Worm (Caenorhabditis elegans): ENCODE results near the gene gfl-1.
A peak's percentile ranks its signal among the peaks of the same experiment; 100 is the strongest.

Gene gfl-1

DNA sequence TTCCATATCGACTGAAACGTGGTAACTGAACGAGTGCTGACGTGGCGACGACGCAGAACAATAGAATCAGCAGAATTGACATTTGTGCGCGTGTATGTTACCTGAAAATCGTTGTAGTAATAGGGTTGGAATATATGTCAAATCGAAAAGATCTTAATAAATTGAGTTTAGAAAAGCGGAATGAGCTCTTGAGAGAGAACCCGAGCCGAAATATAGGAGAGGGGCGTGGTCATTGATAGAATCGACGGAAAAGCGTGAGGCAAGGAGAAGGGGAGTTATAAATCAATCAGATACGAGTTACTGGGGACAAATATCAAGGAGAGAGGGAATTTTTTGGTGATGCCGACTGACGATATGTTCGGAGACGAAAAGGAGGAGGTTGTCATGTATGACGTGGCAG, 10.4 kb upstream of the gfl-1 start, which contains the start of gene M04B2.6:
Gene M04B2.6, minus strand, starts transcription at position 101 of the 400 bp plus-strand sequence.
- TF ChIP-seq unc-62 (GFP tag; optimal IDR thresholded peaks at IDR 0.05) (no peak), snpc-4 (tag; optimal IDR thresholded peaks at IDR 0.05) (no peak), M03D4.4 (tag; optimal IDR thresholded peaks at IDR 0.05) (no peak), nhr-76 (tag; optimal IDR thresholded peaks at IDR 0.05) (no peak), unc-39 (tag; optimal IDR thresholded peaks at IDR 0.05) (no peak), elt-1 (tag; optimal IDR thresholded peaks at IDR 0.05; ENCODE audit: borderline replicate concordance, insufficient read depth) (no peak), nhr-28 (tag; optimal IDR thresholded peaks at IDR 0.05) (no peak), nhr-237 (tag; optimal IDR thresholded peaks at IDR 0.05) (no peak), ceh-83 (GFP tag; optimal IDR thresholded peaks at IDR 0.05) (no peak), sem-2 (GFP tag; optimal IDR thresholded peaks at IDR 0.05) (no peak), pha-4 (tag; optimal IDR thresholded peaks at IDR 0.05) (no peak), lsy-2 (tag; optimal IDR thresholded peaks at IDR 0.05) (no peak), zip-8 (tag; optimal IDR thresholded peaks at IDR 0.05) (no peak), mls-2 (tag; optimal IDR thresholded peaks at IDR 0.05) (no peak), drap-1 (GFP tag; optimal IDR thresholded peaks at IDR 0.05) (no peak), blmp-1 (tag; optimal IDR thresholded peaks at IDR 0.05) (no peak), bed-3 (GFP tag; optimal IDR thresholded peaks at IDR 0.05) (no peak), mep-1 (tag; optimal IDR thresholded peaks at IDR 0.05) (no peak), hlh-1 (tag; optimal IDR thresholded peaks at IDR 0.05) (no peak)

DNA sequence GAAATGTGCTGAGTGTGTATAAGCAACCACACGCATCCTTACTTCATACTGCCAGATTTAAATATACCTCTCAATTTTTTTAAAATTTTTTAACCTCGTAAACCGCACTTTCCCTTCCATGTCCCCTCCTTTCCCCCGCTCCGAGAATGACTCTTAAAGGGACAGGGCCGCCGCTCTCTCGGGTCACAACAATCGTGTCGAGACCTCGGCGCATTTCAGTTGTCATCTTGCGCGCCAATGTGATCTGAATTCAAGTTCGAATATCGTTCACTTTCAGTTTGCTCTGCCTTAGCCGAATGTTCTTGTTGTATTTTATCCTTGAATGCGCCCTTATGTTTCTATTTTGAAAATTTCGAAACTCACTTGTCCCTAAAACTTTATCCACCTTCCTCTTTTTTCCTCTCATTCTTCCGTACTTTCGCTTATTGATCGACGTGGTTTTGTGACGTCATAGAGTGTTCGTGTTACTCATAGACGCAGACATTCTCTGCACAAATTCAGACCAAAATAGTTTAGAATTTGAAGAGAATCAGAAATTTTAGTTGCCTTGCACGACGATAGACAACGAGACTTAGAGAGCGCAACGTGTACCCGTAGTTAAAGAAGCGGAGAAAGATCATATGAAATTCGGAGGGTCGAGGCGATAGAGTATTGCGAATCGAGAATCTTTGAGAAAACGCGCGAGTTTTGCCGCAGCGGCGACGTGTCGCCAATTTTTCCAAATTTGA, 1.3 kb downstream of the gfl-1 start:
- peak; percentile 51 for TF ChIP-seq zip-8 (tag; optimal IDR thresholded peaks at IDR 0.05)
- TF ChIP-seq lsy-2 (tag; optimal IDR thresholded peaks at IDR 0.05), result peak; percentile 16
- TF ChIP-seq pha-4 (tag; optimal IDR thresholded peaks at IDR 0.05), result peak; percentile 25
- peak; percentile 29 for TF ChIP-seq unc-120 (tag; optimal IDR thresholded peaks at IDR 0.05; ENCODE audit: poor library complexity, severe bottlenecking)
- TF ChIP-seq nhr-237 (tag; optimal IDR thresholded peaks at IDR 0.05), result peak; percentile 79
- no peak for TF ChIP-seq sem-2 (GFP tag; optimal IDR thresholded peaks at IDR 0.05)
- TF ChIP-seq ces-1 (GFP tag; optimal IDR thresholded peaks at IDR 0.05), result peak; percentile 72
- peak; percentile 4 for TF ChIP-seq unc-62 (GFP tag; optimal IDR thresholded peaks at IDR 0.05)
- no peak for TF ChIP-seq mab-5 (tag; optimal IDR thresholded peaks at IDR 0.05)
- no peak for TF ChIP-seq lin-13 (tag; optimal IDR thresholded peaks at IDR 0.05)
- TF ChIP-seq blmp-1 (tag; optimal IDR thresholded peaks at IDR 0.05), result peak; percentile 71

DNA sequence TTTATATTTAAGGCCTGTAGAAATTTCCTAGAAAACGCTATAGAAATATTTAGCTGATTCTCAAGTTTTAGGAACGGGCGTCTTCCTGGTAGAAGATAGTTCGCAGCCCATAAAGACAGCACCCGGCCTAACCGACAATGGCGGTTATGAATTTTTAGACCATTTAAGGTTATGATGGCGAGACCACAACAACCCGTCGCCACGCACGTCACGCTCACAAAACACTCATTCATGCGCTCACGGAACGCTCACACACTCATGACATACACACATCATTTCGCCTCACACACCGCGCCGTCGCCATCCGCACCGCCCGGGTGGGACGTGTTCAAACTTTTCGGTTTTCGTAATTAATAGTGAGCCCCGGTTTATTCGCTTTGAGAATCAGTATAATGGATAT, 2.6 kb downstream of the gfl-1 start:
- TF ChIP-seq ztf-11 (tag; optimal IDR thresholded peaks at IDR 0.05) (no peak), drap-1 (GFP tag; optimal IDR thresholded peaks at IDR 0.05) (no peak)

DNA sequence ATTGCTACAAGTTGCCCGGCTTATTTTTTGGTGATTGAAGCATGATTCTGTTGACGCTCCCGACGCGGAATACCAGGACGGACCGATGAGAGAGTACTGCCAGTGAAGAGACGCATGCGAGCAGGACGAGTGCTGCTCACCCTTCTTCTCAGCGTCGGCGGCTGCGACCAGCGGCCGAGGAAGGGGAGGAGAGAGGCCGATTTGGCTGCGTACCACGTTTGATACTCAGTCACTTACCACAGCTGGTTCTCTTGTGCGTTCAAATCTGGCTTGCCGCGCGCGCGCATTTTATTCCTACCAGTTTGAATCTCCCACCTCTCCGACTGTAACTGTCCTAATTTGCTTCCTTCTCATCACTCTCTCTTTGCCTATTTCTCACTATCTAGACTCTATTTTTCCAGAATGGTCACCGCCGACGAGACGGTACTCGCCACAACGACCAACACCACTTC, 3.2 kb downstream of the gfl-1 start, which contains the start of gene mep-1:
Gene mep-1, plus strand, starts transcription at position 402 of the 452 bp plus-strand sequence.
- TF ChIP-seq unc-39 (tag; optimal IDR thresholded peaks at IDR 0.05) (no peak), bed-3 (GFP tag; optimal IDR thresholded peaks at IDR 0.05) (no peak), nhr-237 (tag; optimal IDR thresholded peaks at IDR 0.05) (no peak), nhr-12 (tag; optimal IDR thresholded peaks at IDR 0.05) (no peak), nhr-2 (tag; optimal IDR thresholded peaks at IDR 0.05) (no peak), snpc-4 (tag; optimal IDR thresholded peaks at IDR 0.05) (no peak), sem-2 (GFP tag; optimal IDR thresholded peaks at IDR 0.05) (no peak), nhr-28 (tag; optimal IDR thresholded peaks at IDR 0.05) (no peak), flh-1 (GFP tag; optimal IDR thresholded peaks at IDR 0.05) (no peak), cnd-1 (tag; optimal IDR thresholded peaks at IDR 0.05) (peak; percentile 78), ceh-83 (GFP tag; optimal IDR thresholded peaks at IDR 0.05) (no peak), M03D4.4 (tag; optimal IDR thresholded peaks at IDR 0.05) (no peak), unc-120 (tag; optimal IDR thresholded peaks at IDR 0.05; ENCODE audit: poor library complexity, severe bottlenecking) (peak; percentile 71), zip-8 (tag; optimal IDR thresholded peaks at IDR 0.05) (no peak), ham-2 (GFP tag; optimal IDR thresholded peaks at IDR 0.05) (no peak), ceh-43 (GFP tag; optimal IDR thresholded peaks at IDR 0.05) (no peak), hlh-1 (tag; optimal IDR thresholded peaks at IDR 0.05) (peak; percentile 18), lin-32 (GFP tag; optimal IDR thresholded peaks at IDR 0.05) (no peak), elt-3 (tag; optimal IDR thresholded peaks at IDR 0.05) (no peak), elt-1 (tag; optimal IDR thresholded peaks at IDR 0.05; ENCODE audit: borderline replicate concordance, insufficient read depth) (no peak), mab-5 (tag; optimal IDR thresholded peaks at IDR 0.05) (no peak), mep-1 (tag; optimal IDR thresholded peaks at IDR 0.05) (no peak), unc-62 (GFP tag; optimal IDR thresholded peaks at IDR 0.05) (peak; percentile 32), lin-13 (tag; optimal IDR thresholded peaks at IDR 0.05) (peak; percentile 13), tbx-8 (GFP tag; optimal IDR thresholded peaks at IDR 0.05) (no peak), ces-1 (GFP tag; optimal IDR thresholded peaks at IDR 0.05) (peak; percentile 17), blmp-1 (tag; optimal IDR thresholded peaks at IDR 0.05) (no peak), ceh-39 (tag; optimal IDR thresholded peaks at IDR 0.05) (peak; percentile 60), lsy-2 (tag; optimal IDR thresholded peaks at IDR 0.05) (peak; percentile 59), sptf-1 (tag; optimal IDR thresholded peaks at IDR 0.05) (peak; percentile 26), ztf-11 (tag; optimal IDR thresholded peaks at IDR 0.05) (peak; percentile 34), pha-4 (tag; optimal IDR thresholded peaks at IDR 0.05) (peak; percentile 68), drap-1 (GFP tag; optimal IDR thresholded peaks at IDR 0.05) (no peak), nhr-76 (tag; optimal IDR thresholded peaks at IDR 0.05) (no peak), mls-2 (tag; optimal IDR thresholded peaks at IDR 0.05) (no peak)

All from whole organism, mixed stage, embryonic.